Fruit fly (Drosophila melanogaster) whole organism, embryonic: ENCODE data around the gene Eip75B.
A peak's percentile ranks its signal among the peaks of the same experiment; 100 is the strongest.

ENCODE experiments used
- BEAF-32 ChIP-seq: fragments of 200-800 bp; sonication (Bioruptor generic); optimal IDR thresholded peaks from 3 replicates; lab custom pipeline; 2017; ENCODE audit warnings: missing biosample characterization, missing genetic modification characterization, mild to moderate bottlenecking, moderate library complexity, missing genetic modification reagents
- Bgb ChIP-seq: fragments of 200-800 bp; sonication (Bioruptor generic); IDR thresholded peaks from 2 replicates; pipeline ENCODE4 v1.3.6; 2022; ENCODE audit warnings: missing biosample characterization, missing genetic modification characterization; ENCODE audit not compliant: partially characterized antibody
- CG11085 ChIP-seq: fragments of 200-800 bp; sonication (Bioruptor generic); IDR thresholded peaks from 2 replicates; pipeline ENCODE4 v1.3.6; 2022; ENCODE audit warnings: missing biosample characterization, missing genetic modification characterization
- CG11093 ChIP-seq: fragments of 200-800 bp; sonication (Bioruptor generic); IDR thresholded peaks from 3 replicates; pipeline ENCODE4 v1.3.6; 2022; ENCODE audit warnings: missing biosample characterization, missing genetic modification characterization
- CG12236 ChIP-seq: fragments of 200-800 bp; sonication (Bioruptor generic); optimal IDR thresholded peaks from 2 replicates; lab custom pipeline; 2016; ENCODE audit warnings: missing biosample characterization, missing genetic modification characterization
- CG14050 ChIP-seq: fragments of 200-800 bp; sonication (Bioruptor generic); IDR thresholded peaks from 3 replicates; pipeline ENCODE4 v1.3.6; 2022; ENCODE audit warnings: missing biosample characterization, missing genetic modification characterization
- CG14667 ChIP-seq: fragments of 200-800 bp; sonication (Bioruptor generic); IDR thresholded peaks from 2 replicates; pipeline ENCODE4 v1.3.6; 2022; ENCODE audit warnings: missing biosample characterization, missing genetic modification characterization
- CG15479 ChIP-seq: fragments of 200-800 bp; sonication (Bioruptor generic); optimal IDR thresholded peaks from 3 replicates; lab custom pipeline; 2019; ENCODE audit warnings: missing biosample characterization, mild to moderate bottlenecking, missing genetic modification characterization, moderate library complexity
- CG15696 ChIP-seq: fragments of 200-800 bp; sonication (Bioruptor generic); optimal IDR thresholded peaks from 2 replicates; lab custom pipeline; 2019; ENCODE audit warnings: missing biosample characterization, mild to moderate bottlenecking, missing genetic modification characterization, moderate library complexity
- CG1603 ChIP-seq: fragments of 200-800 bp; sonication (Bioruptor generic); optimal IDR thresholded peaks from 2 replicates; lab custom pipeline; 2019; ENCODE audit warnings: missing biosample characterization, mild to moderate bottlenecking, missing genetic modification characterization, moderate library complexity
- CG17328 ChIP-seq: fragments of 200-800 bp; sonication (Bioruptor generic); IDR thresholded peaks from 2 replicates; pipeline ENCODE4 v1.3.6; 2022; ENCODE audit warnings: missing biosample characterization, missing genetic modification characterization
- CG17361 ChIP-seq: fragments of 200-800 bp; sonication (Bioruptor generic); IDR thresholded peaks from 3 replicates; pipeline ENCODE4 v1.3.6; 2022; ENCODE audit warnings: missing biosample characterization, missing genetic modification characterization
- CG30020 ChIP-seq: fragments of 200-800 bp; optimal IDR thresholded peaks from 2 replicates; lab custom pipeline; 2019; ENCODE audit warnings: missing biosample characterization, mild to moderate bottlenecking, missing genetic modification characterization, moderate library complexity
- CG31224 ChIP-seq: fragments of 200-800 bp; sonication (Bioruptor generic); IDR thresholded peaks from 2 replicates; pipeline ENCODE4 v1.3.6; 2022; ENCODE audit warnings: missing biosample characterization, missing genetic modification characterization
- CG34422 ChIP-seq: fragments of 200-800 bp; sonication (Bioruptor generic); IDR thresholded peaks from 3 replicates; pipeline ENCODE4 v1.3.6; 2022; ENCODE audit warnings: missing biosample characterization, missing genetic modification characterization
- CG5953 ChIP-seq: fragments of 200-800 bp; sonication (Bioruptor generic); IDR thresholded peaks from 2 replicates; pipeline ENCODE4 v1.3.6; 2022; ENCODE audit warnings: missing biosample characterization, missing genetic modification characterization
- CG6791 ChIP-seq: fragments of 200-800 bp; sonication (Bioruptor generic); IDR thresholded peaks from 3 replicates; pipeline ENCODE4 v1.3.6; 2022; ENCODE audit warnings: missing biosample characterization, missing genetic modification characterization; ENCODE audit not compliant: partially characterized antibody
- CG7963 ChIP-seq: fragments of 200-800 bp; sonication (Bioruptor generic); IDR thresholded peaks from 3 replicates; pipeline ENCODE4 v1.3.6; 2022; ENCODE audit warnings: missing biosample characterization, missing genetic modification characterization; ENCODE audit not compliant: partially characterized antibody
- CG8944 ChIP-seq: fragments of 200-800 bp; sonication (Bioruptor generic); optimal IDR thresholded peaks from 3 replicates; lab custom pipeline; 2016; ENCODE audit warnings: missing biosample characterization, missing genetic modification characterization
- CG9797 ChIP-seq: fragments of 200-800 bp; sonication (Bioruptor generic); optimal IDR thresholded peaks from 3 replicates; lab custom pipeline; 2018; ENCODE audit warnings: missing biosample characterization, mild to moderate bottlenecking, missing genetic modification characterization
- D19B ChIP-seq: fragments of 200-800 bp; sonication (Bioruptor generic); optimal IDR thresholded peaks from 2 replicates; lab custom pipeline; 2017; ENCODE audit warnings: missing biosample characterization, mild to moderate bottlenecking, missing genetic modification characterization
- Dip3 ChIP-seq: fragments of 200-800 bp; sonication (Bioruptor generic); optimal IDR thresholded peaks from 3 replicates; lab custom pipeline; 2016; ENCODE audit warnings: missing biosample characterization, missing genetic modification characterization
- E2f2 ChIP-seq: fragments of 200-800 bp; sonication (Bioruptor generic); IDR thresholded peaks from 2 replicates; pipeline ENCODE4 v1.3.6; 2022; ENCODE audit warnings: missing biosample characterization, missing genetic modification characterization
- Gug ChIP-seq: fragments of 200-800 bp; sonication (Bioruptor generic); IDR thresholded peaks from 4 replicates; pipeline ENCODE4 v1.3.6; 2022; ENCODE audit warnings: missing biosample characterization, missing genetic modification characterization
- H15 ChIP-seq: fragments of 200-800 bp; sonication (Bioruptor generic); IDR thresholded peaks from 3 replicates; pipeline ENCODE4 v1.3.6; 2022; ENCODE audit warnings: missing biosample characterization, missing genetic modification characterization
- Hr3 ChIP-seq: fragments of 200-800 bp; sonication (Bioruptor generic); optimal IDR thresholded peaks from 3 replicates; lab custom pipeline; 2016; ENCODE audit warnings: missing biosample characterization, missing genetic modification characterization
- Lhr ChIP-seq: fragments of 200-800 bp; sonication (Bioruptor generic); optimal IDR thresholded peaks from 3 replicates; lab custom pipeline; 2017; ENCODE audit warnings: mild to moderate bottlenecking, missing biosample characterization, missing genetic modification reagents, missing genetic modification characterization
- Lim3 ChIP-seq: fragments of 200-800 bp; sonication (Bioruptor generic); IDR thresholded peaks from 2 replicates; pipeline ENCODE4 v1.3.6; 2022; ENCODE audit warnings: missing biosample characterization, missing genetic modification characterization
- PHDP ChIP-seq: fragments of 200-800 bp; sonication (Bioruptor generic); optimal IDR thresholded peaks from 3 replicates; lab custom pipeline; 2018; ENCODE audit warnings: missing biosample characterization, mild to moderate bottlenecking, missing genetic modification characterization, moderate library complexity
- Pdp1 ChIP-seq, 2 experiments: fragments of 200-800 bp; sonication (Bioruptor generic); optimal IDR thresholded peaks; 3 replicates each; lab custom pipeline; 2016; ENCODE audit warnings: missing biosample characterization in 2 of 2, missing genetic modification characterization in 2 of 2, mild to moderate bottlenecking in 1 of 2, moderate library complexity in 1 of 2
- Ptx1 ChIP-seq: fragments of 200-800 bp; sonication (Bioruptor generic); IDR thresholded peaks from 2 replicates; pipeline ENCODE4 v1.3.6; 2022; ENCODE audit warnings: missing biosample characterization, missing genetic modification characterization
- Sin3A ChIP-seq: fragments of >200 bp; optimal IDR thresholded peaks from 2 replicates; lab custom pipeline; 2018
- Taf1 ChIP-seq: fragments of 200-800 bp; sonication (Bioruptor generic); IDR thresholded peaks from 2 replicates; pipeline ENCODE4 v1.3.6; 2022; ENCODE audit warnings: missing biosample characterization, missing genetic modification characterization
- bab2 ChIP-seq: fragments of 200-800 bp; sonication (Bioruptor generic); optimal IDR thresholded peaks from 2 replicates; lab custom pipeline; 2016; ENCODE audit warnings: missing biosample characterization, missing genetic modification characterization
- cwo ChIP-seq: fragments of 200-800 bp; sonication (Bioruptor generic); optimal IDR thresholded peaks from 3 replicates; lab custom pipeline; 2017; ENCODE audit warnings: missing biosample characterization, missing genetic modification characterization, mild to moderate bottlenecking, moderate library complexity, missing genetic modification reagents
- dm ChIP-seq: fragments of 200-800 bp; sonication (Bioruptor generic); optimal IDR thresholded peaks from 3 replicates; lab custom pipeline; 2016; ENCODE audit warnings: missing biosample characterization, missing genetic modification characterization
- gem ChIP-seq: fragments of 200-800 bp; sonication (Bioruptor generic); optimal IDR thresholded peaks from 2 replicates; lab custom pipeline; 2019; ENCODE audit warnings: missing biosample characterization, mild to moderate bottlenecking, missing genetic modification characterization, moderate library complexity
- grau ChIP-seq: fragments of 200-800 bp; optimal IDR thresholded peaks from 3 replicates; lab custom pipeline; 2019; ENCODE audit warnings: missing biosample characterization, mild to moderate bottlenecking, missing genetic modification characterization, moderate library complexity
- hkb ChIP-seq, 2 experiments: fragments of 200-800 bp in 1 of 2; fragments of >200 bp in 1 of 2; sonication (Bioruptor generic) in 1 of 2; IDR thresholded peaks in 1 of 2; optimal IDR thresholded peaks in 1 of 2; 2 replicates each; pipeline versions ENCODE4 v1.3.6 to Lab custom; 2017 to 2022; ENCODE audit warnings: missing biosample characterization in 1 of 2, missing genetic modification characterization in 1 of 2
- pum ChIP-seq: fragments of 200-800 bp; sonication (Bioruptor generic); optimal IDR thresholded peaks from 2 replicates; lab custom pipeline; 2016; ENCODE audit warnings: missing biosample characterization, missing genetic modification characterization
- salm ChIP-seq: fragments of 200-800 bp; sonication (Bioruptor generic); optimal IDR thresholded peaks from 2 replicates; lab custom pipeline; 2018; ENCODE audit warnings: missing biosample characterization, mild to moderate bottlenecking, missing genetic modification characterization
- slou ChIP-seq: fragments of 200-800 bp; sonication (Bioruptor generic); optimal IDR thresholded peaks from 3 replicates; lab custom pipeline; 2016; ENCODE audit warnings: missing biosample characterization, missing genetic modification characterization
- tap ChIP-seq: fragments of 200-800 bp; optimal IDR thresholded peaks from 3 replicates; lab custom pipeline; 2019; ENCODE audit warnings: missing biosample characterization, mild to moderate bottlenecking, missing genetic modification characterization, moderate library complexity
- tll ChIP-seq, 2 experiments: fragments of 200-800 bp in 1 of 2; fragments of >200 bp in 1 of 2; sonication (Bioruptor generic) in 1 of 2; optimal IDR thresholded peaks; 2 replicates each; lab custom pipeline; 2017 to 2019; ENCODE audit warnings: missing biosample characterization in 2 of 2, missing genetic modification characterization in 2 of 2, mild to moderate bottlenecking in 1 of 2, moderate library complexity in 1 of 2
- toy ChIP-seq: fragments of 200-800 bp; sonication (Bioruptor generic); IDR thresholded peaks from 2 replicates; pipeline ENCODE4 v1.3.6; 2022; ENCODE audit warnings: missing biosample characterization, missing genetic modification characterization
- trh ChIP-seq: fragments of 200-800 bp; sonication (Bioruptor generic); optimal IDR thresholded peaks from 2 replicates; lab custom pipeline; 2016; ENCODE audit warnings: missing biosample characterization, missing genetic modification characterization
- vnd ChIP-seq: fragments of 200-800 bp; sonication (Bioruptor generic); IDR thresholded peaks from 3 replicates; pipeline ENCODE4 v1.3.6; 2022; ENCODE audit warnings: missing biosample characterization, missing genetic modification characterization; ENCODE audit not compliant: partially characterized antibody
- vvl ChIP-seq: fragments of 200-800 bp; sonication (Bioruptor generic); IDR thresholded peaks from 2 replicates; pipeline ENCODE4 v1.3.6; 2022; ENCODE audit warnings: missing biosample characterization, missing genetic modification characterization

Eip75B gene

DNA sequence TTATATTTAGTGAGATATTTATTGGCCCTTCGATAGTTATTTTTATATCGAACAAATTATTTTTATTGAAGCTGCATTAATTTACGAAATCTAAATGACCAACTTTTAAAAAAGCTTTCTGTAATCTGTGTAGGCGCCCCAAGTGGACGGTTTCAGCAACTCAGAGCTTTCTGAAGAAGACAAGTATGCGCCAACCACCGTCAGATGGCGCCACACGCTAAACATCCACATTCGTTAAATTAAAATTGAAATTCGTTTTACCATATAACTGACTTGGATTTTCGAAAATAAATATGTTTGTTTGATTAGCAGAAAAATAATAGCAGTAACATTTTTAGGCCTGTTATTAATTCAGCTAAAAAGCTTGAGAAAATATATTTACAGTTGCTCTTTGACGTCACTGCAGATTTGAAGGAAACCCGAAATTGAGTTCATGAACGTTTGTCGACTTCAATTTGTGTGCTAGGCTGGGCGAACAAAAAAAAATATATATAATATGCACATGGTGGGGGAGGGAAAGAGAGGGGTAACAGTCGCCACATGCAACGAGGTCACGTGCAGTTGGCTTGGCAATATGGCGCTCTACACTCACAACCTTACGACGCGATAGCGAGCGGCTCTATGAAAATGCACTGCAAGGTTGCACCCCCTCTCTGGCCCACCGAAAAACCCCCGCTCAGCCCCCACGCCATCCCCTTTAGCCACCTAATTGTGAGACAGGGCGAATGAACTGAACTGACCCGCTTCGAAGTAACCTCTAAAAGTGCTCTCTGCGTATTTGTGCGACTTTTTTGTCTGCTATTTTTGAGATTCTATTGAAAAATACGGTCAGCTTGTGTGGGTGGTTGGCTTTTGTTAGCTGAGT is 44.6 kb downstream of the Eip75B start (continued):
- TF ChIP-seq CG11093 (no peak), CG6791 (GFP tag; lab: Robert Waterston, UW) (no peak), tll (GFP tag; optimal IDR thresholded peaks at IDR 0.05; lab: Kevin White, UChicago) (no peak), CG11085 (GFP tag; lab: Robert Waterston, UW) (peak; percentile 72), CG15696 (tag; lab: Kevin White, UChicago) (peak; percentile 75), CG31224 (GFP tag; lab: Robert Waterston, UW) (peak; percentile 50), CG7963 (GFP tag; lab: Robert Waterston, UW) (no peak), salm (tag; lab: Kevin White, UChicago) (peak; percentile 35), CG12236 (peak; percentile 58), Ptx1 (peak; percentile 74), CG30020 (tag; lab: Kevin White, UChicago) (peak; percentile 20), pum (GFP tag; lab: Kevin White, UChicago) (peak; percentile 66), CG5953 (peak; percentile 83), vvl (GFP tag; lab: Robert Waterston, UW) (peak; percentile 89), Lhr (peak; percentile 86), toy (GFP tag; lab: Robert Waterston, UW) (peak; percentile 68; the same call in 1 of the 2 replicates), PHDP (peak; percentile 90), Bgb (GFP tag; lab: Robert Waterston, UW) (peak; percentile 15; the same call in 1 of the 2 replicates), gem (peak; percentile 72), vnd (GFP tag; lab: Robert Waterston, UW) (no peak), H15 (GFP tag; lab: Robert Waterston, UW) (peak; percentile 85), E2f2 (peak; percentile 50), Hr3 (GFP tag; lab: Kevin White, UChicago) (peak; percentile 72), CG17328 (peak; percentile 80), trh (GFP tag; lab: Kevin White, UChicago) (peak; percentile 60), Dip3 (GFP tag; lab: Kevin White, UChicago) (peak; percentile 68), CG8944 (peak; percentile 71), grau (tag; lab: Kevin White, UChicago) (peak; percentile 79), CG34422 (peak; percentile 59; the same call in 1 of the 3 replicates), CG14667 (GFP tag; lab: Robert Waterston, UW) (peak; percentile 57; the same call in 1 of the 2 replicates), D19B (GFP tag; lab: Kevin White, UChicago) (peak; percentile 58), dm (GFP tag; lab: Kevin White, UChicago) (peak; percentile 80), cwo (GFP tag; lab: Kevin White, UChicago) (peak; percentile 33), Lim3 (GFP tag; lab: Robert Waterston, UW) (no peak), Sin3A (lab: Kevin White, UChicago) (no peak), Gug (GFP tag; lab: Robert Waterston, UW) (peak; percentile 29; the same call in 2 of the 4 replicates), CG15479 (GFP tag; lab: Kevin White, UChicago) (no peak), hkb (optimal IDR thresholded peaks at IDR 0.05; lab: Kevin White, UChicago) (no peak), hkb (GFP tag; IDR thresholded peaks at IDR 0.05; lab: Robert Waterston, UW) (peak; percentile 87), CG17361 (peak; percentile 74), Taf1 (GFP tag; lab: Robert Waterston, UW) (0 out of 2 replicates have a peak, but pooled peaks have one; percentile 38), BEAF-32 (GFP tag; lab: Kevin White, UChicago) (no peak), CG1603 (peak; percentile 81), CG14050 (GFP tag; lab: Robert Waterston, UW) (peak; percentile 68), slou (GFP tag; lab: Kevin White, UChicago) (peak; percentile 22), Pdp1 (GFP tag; optimal IDR thresholded peaks at IDR 0.05; lab: Kevin White, UChicago) (peak; percentile 68 to 85), tap (tag; lab: Kevin White, UChicago) (peak; percentile 59), bab2 (GFP tag; lab: Kevin White, UChicago) (peak; percentile 72), CG9797 (GFP tag; lab: Kevin White, UChicago) (no peak)
